Worm (Caenorhabditis elegans): ENCODE results near the gene C49C8.2.

The C49C8.2 gene

DNA sequence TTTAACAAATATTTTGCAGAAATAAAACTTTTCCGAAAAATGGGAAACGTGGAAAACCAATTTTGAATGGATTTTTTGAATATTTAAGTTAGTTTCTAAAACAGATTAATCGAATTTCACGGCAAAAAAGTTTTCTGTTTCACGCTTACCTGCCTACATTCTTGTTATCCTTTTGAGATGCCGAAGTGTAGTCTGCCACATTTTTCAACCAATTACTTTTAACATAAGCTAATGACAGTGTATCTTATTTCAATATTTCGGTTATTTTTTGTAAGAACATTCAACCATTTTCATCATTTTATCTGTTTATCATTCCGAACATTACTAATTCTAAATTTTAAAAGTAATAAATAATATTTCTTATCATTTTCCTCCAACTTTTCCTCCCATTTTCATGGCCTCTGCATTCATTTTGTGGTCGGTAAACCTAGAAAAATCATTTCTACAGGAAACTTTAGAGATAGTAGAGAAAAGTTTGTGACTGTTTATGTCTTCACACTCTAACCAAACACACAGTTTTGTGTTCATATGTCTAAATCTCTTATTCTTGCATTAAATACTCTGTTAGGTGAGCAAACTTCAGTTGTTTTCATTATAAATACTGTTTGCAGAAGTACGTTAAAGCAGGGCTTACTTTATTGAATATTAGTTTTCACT, 38.9 kb upstream of the C49C8.2 start, which contains the start of the genes F42A9.17 and cyp-33E2:
TSS of gene F42A9.17 (minus strand) at position 51 of the 657 bp plus-strand sequence.
TSS of gene cyp-33E2 (plus strand) at position 449 of the 657 bp plus-strand sequence.
- TF ChIP-seq mec-3 (tag; optimal IDR thresholded peaks at IDR 0.05; ENCODE audit: borderline replicate concordance): no peak
- TF ChIP-seq hlh-13 (GFP tag; optimal IDR thresholded peaks at IDR 0.05): no peak
- TF ChIP-seq nhr-232 (tag; optimal IDR thresholded peaks at IDR 0.05): no peak
- TF ChIP-seq nhr-11 (tag; optimal IDR thresholded peaks at IDR 0.05): no peak
- TF ChIP-seq ceh-22 (tag; optimal IDR thresholded peaks at IDR 0.05): no peak
- TF ChIP-seq npax-4 (tag; optimal IDR thresholded peaks at IDR 0.05): no peak
- TF ChIP-seq C08G9.2 (tag; optimal IDR thresholded peaks at IDR 0.05): no peak
- no peak for TF ChIP-seq dve-1 (tag; optimal IDR thresholded peaks at IDR 0.05)
- no peak for TF ChIP-seq pha-4 (tag; optimal IDR thresholded peaks at IDR 0.05)
- TF ChIP-seq ttx-3 (tag; optimal IDR thresholded peaks at IDR 0.05): no peak
- TF ChIP-seq Y22D7AL.16 (tag; optimal IDR thresholded peaks at IDR 0.05): no peak

ce11 chrIV:8614680-8615079, 36.2 kb upstream of the C49C8.2 start, which contains the start of gene cyp-33E3:
TSS of gene cyp-33E3 (plus strand) at chrIV:8614995.
- TF ChIP-seq hlh-8 (tag; optimal IDR thresholded peaks at IDR 0.05) (no peak), ceh-48 (tag; optimal IDR thresholded peaks at IDR 0.05) (no peak), pat-9 (tag; optimal IDR thresholded peaks at IDR 0.05) (no peak), C38D4.7 (GFP tag; optimal IDR thresholded peaks at IDR 0.05) (no peak)

DNA sequence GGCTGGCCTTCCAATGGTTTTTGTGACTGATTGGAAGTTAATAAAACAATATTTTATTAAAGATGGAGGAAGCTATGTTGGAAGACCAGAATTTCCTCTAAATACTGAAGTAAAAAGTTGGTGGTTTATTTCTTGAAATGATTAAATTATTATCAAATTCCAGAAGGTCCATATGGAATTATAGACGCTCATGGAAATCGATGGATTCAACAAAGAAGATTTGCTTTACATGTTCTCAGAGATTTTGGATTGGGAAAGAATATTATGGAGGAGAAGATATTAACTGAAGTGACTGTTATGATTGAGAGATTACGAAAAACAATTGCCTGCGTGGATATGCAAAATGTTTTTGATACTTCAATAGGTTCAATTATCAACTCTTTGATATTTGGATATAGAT, 35.6 kb upstream of the C49C8.2 start:
- TF ChIP-seq nhr-232 (tag; optimal IDR thresholded peaks at IDR 0.05) (no peak), fax-1 (tag; optimal IDR thresholded peaks at IDR 0.05) (no peak), unc-86 (tag; optimal IDR thresholded peaks at IDR 0.05) (no peak), nhr-11 (tag; optimal IDR thresholded peaks at IDR 0.05) (no peak), rnt-1 (tag; optimal IDR thresholded peaks at IDR 0.05) (no peak), ceh-9 (tag; optimal IDR thresholded peaks at IDR 0.05) (no peak), gmeb-2 (tag; optimal IDR thresholded peaks at IDR 0.05) (no peak), ceh-34 (tag; optimal IDR thresholded peaks at IDR 0.05) (no peak), hlh-13 (GFP tag; optimal IDR thresholded peaks at IDR 0.05) (no peak), hlh-6 (tag; optimal IDR thresholded peaks at IDR 0.05) (no peak), zip-5 (tag; optimal IDR thresholded peaks at IDR 0.05) (no peak), ceh-14 (tag; optimal IDR thresholded peaks at IDR 0.05) (no peak), ceh-22 (tag; optimal IDR thresholded peaks at IDR 0.05) (no peak)

DNA sequence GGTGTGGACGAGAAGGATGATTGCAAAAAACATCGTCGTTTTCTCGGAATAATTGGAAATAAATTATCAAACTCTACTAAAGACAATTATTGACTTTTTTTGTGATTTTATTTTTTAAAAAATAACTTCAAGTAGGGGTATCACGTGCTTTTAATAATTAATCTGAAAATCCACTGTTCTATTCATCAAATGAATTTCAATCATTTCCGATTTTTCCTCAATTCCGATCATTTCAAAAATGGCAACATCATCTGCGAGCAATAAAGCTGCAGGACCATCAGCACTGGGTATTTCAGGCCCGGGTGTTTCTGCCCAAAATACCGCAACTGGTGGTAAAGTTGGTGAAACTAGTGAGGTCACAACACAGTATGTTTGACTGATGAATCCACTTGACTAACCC, 33.8 kb upstream of the C49C8.2 start, which contains the start of the genes F42A9.7 and F42A9.3:
TSS of gene F42A9.7 (minus strand) at position 101 of the 400 bp plus-strand sequence.
TSS of gene F42A9.3 (plus strand) at position 214 of the 400 bp plus-strand sequence.
- TF ChIP-seq pqm-1 (tag; optimal IDR thresholded peaks at IDR 0.05): no peak

ce11 chrIV:8618698-8619097, 32.2 kb upstream of the C49C8.2 start, which contains the start of gene F42A9.8:
TSS of gene F42A9.8 (minus strand) at chrIV:8618785.
- TF ChIP-seq mec-3 (tag; optimal IDR thresholded peaks at IDR 0.05; ENCODE audit: borderline replicate concordance): no peak
- no peak for TF ChIP-seq sox-2 (GFP tag; IDR thresholded peaks at IDR 0.05)
- no peak for TF ChIP-seq C38D4.7 (GFP tag; optimal IDR thresholded peaks at IDR 0.05)
- TF ChIP-seq ceh-30 (tag; optimal IDR thresholded peaks at IDR 0.05): no peak
- TF ChIP-seq fkh-10 (GFP tag; optimal IDR thresholded peaks at IDR 0.05): no peak
- no peak for TF ChIP-seq elt-2 (tag; optimal IDR thresholded peaks at IDR 0.05)
- TF ChIP-seq syd-9 (tag; optimal IDR thresholded peaks at IDR 0.05): no peak
- TF ChIP-seq ceh-2 (tag; optimal IDR thresholded peaks at IDR 0.05): no peak
- TF ChIP-seq unc-86 (tag; optimal IDR thresholded peaks at IDR 0.05): no peak
- no peak for TF ChIP-seq pha-4 (tag; optimal IDR thresholded peaks at IDR 0.05)
- TF ChIP-seq hlh-6 (tag; optimal IDR thresholded peaks at IDR 0.05): no peak
- no peak for TF ChIP-seq dve-1 (tag; optimal IDR thresholded peaks at IDR 0.05)
- TF ChIP-seq ahr-1 (tag; optimal IDR thresholded peaks at IDR 0.05): no peak
- no peak for TF ChIP-seq fkh-6 (tag; optimal IDR thresholded peaks at IDR 0.05)
- TF ChIP-seq ama-1 (optimal IDR thresholded peaks at IDR 0.05): no peak
- no peak for TF ChIP-seq pat-9 (tag; optimal IDR thresholded peaks at IDR 0.05)
- TF ChIP-seq nfya-1 (tag; optimal IDR thresholded peaks at IDR 0.05): no peak
- TF ChIP-seq pqm-1 (tag; optimal IDR thresholded peaks at IDR 0.05): no peak

All from whole organism, late embryonic.